Worm (Caenorhabditis elegans): ENCODE data around the gene F23H12.3.

The F23H12.3 gene

ce11 chrV:12331820-12332219 lies 13.1 kb upstream of the F23H12.3 start (continued):
- TF ChIP-seq chd-7 (tag; optimal IDR thresholded peaks at IDR 0.05) (no peak), B0035.1 (tag; optimal IDR thresholded peaks at IDR 0.05) (no peak), F57C9.4 (tag; optimal IDR thresholded peaks at IDR 0.05) (no peak), madf-3 (GFP tag; IDR thresholded peaks at IDR 0.05) (peak; percentile 70; the same call in 1 of the 2 replicates), ztf-28 (GFP tag; IDR thresholded peaks at IDR 0.05) (0 out of 2 replicates have a peak, but pooled peaks have one; percentile 65), mxl-1 (tag; optimal IDR thresholded peaks at IDR 0.05) (peak; percentile 18), nhr-80 (tag; optimal IDR thresholded peaks at IDR 0.05) (no peak), tbx-9 (tag; optimal IDR thresholded peaks at IDR 0.05; ENCODE audit: borderline replicate concordance) (no peak), snpc-1.3 (tag; optimal IDR thresholded peaks at IDR 0.05; ENCODE audit: insufficient read depth) (peak; percentile 41), rcor-1 (GFP tag; IDR thresholded peaks at IDR 0.05) (no peak), madf-10 (tag; optimal IDR thresholded peaks at IDR 0.05) (peak; percentile 30), F37B4.10 (GFP tag; IDR thresholded peaks at IDR 0.05) (no peak), hlh-12 (tag; optimal IDR thresholded peaks at IDR 0.05) (no peak), atf-7 (tag; optimal IDR thresholded peaks at IDR 0.05) (no peak), madf-6 (GFP tag; IDR thresholded peaks at IDR 0.05) (no peak), ceh-27 (GFP tag; optimal IDR thresholded peaks at IDR 0.05) (peak; percentile 21), let-607 (tag; optimal IDR thresholded peaks at IDR 0.05) (no peak), xnd-1 (tag; optimal IDR thresholded peaks at IDR 0.05) (no peak), zim-3 (tag; optimal IDR thresholded peaks at IDR 0.05) (no peak), C17E4.6 (GFP tag; IDR thresholded peaks at IDR 0.05) (no peak), F55B11.4 (tag; optimal IDR thresholded peaks at IDR 0.05; ENCODE audit: borderline replicate concordance, insufficient read depth) (no peak), ceh-58 (GFP tag; IDR thresholded peaks at IDR 0.05) (no peak), hmg-1.2 (GFP tag; IDR thresholded peaks at IDR 0.05) (peak; percentile 64), die-1 (tag; optimal IDR thresholded peaks at IDR 0.05) (peak; percentile 57), B0019.2 (GFP tag; conservative IDR thresholded peaks at IDR 0.05) (no peak), D2030.7 (GFP tag; IDR thresholded peaks at IDR 0.05) (peak; percentile 51; the same call in 1 of the 2 replicates), sdz-38 (tag; optimal IDR thresholded peaks at IDR 0.05) (no peak), ztf-26 (tag; optimal IDR thresholded peaks at IDR 0.05) (peak; percentile 49), cebp-1 (GFP tag; IDR thresholded peaks at IDR 0.05) (no peak), cebp-1 (tag; optimal IDR thresholded peaks at IDR 0.05) (no peak), Y53G8AR.9 (GFP tag; conservative IDR thresholded peaks at IDR 0.05) (no peak), B0336.3 (GFP tag; IDR thresholded peaks at IDR 0.05) (no peak), snpc-1.1 (tag; optimal IDR thresholded peaks at IDR 0.05; ENCODE audit: insufficient read depth) (peak; percentile 26), nhr-179 (tag; optimal IDR thresholded peaks at IDR 0.05) (no peak), mes-4 (tag; optimal IDR thresholded peaks at IDR 0.05) (no peak), tbp1 (GFP tag; optimal IDR thresholded peaks at IDR 0.05) (peak; percentile 93), ztf-22 (GFP tag; optimal IDR thresholded peaks at IDR 0.05) (no peak), F52B5.7 (tag; optimal IDR thresholded peaks at IDR 0.05) (no peak), pha-4 (tag; optimal IDR thresholded peaks at IDR 0.05) (no peak), F39B2.1 (GFP tag; IDR thresholded peaks at IDR 0.05) (no peak), efl-1 (GFP tag; optimal IDR thresholded peaks at IDR 0.05) (no peak), attf-5 (GFP tag; optimal IDR thresholded peaks at IDR 0.05) (no peak), Y53F4B.3 (GFP tag; IDR thresholded peaks at IDR 0.05) (no peak), ekl-4 (GFP tag; IDR thresholded peaks at IDR 0.05) (no peak), aptf-3 (GFP tag; IDR thresholded peaks at IDR 0.05) (no peak), Y95B8A.8 (GFP tag; IDR thresholded peaks at IDR 0.05) (no peak), lsl-1 (GFP tag; optimal IDR thresholded peaks at IDR 0.05) (peak; percentile 17), K12H6.12 (tag; optimal IDR thresholded peaks at IDR 0.05) (peak; percentile 2), him-1 (tag; optimal IDR thresholded peaks at IDR 0.05) (peak; percentile 81), repo-1 (tag; optimal IDR thresholded peaks at IDR 0.05) (no peak)
